Fruit fly (Drosophila melanogaster): Measurements from ENCODE around the gene Doa.

Gene Doa

dm6 chr3R:28913890-28914750 is 26.2 kb downstream of the Doa start (continued):
- TF ChIP-seq Hr38 (GFP tag; optimal IDR thresholded peaks at IDR 0.05): no peak
- peak; percentile 73 for TF ChIP-seq dsx (GFP tag; optimal IDR thresholded peaks at IDR 0.05; ENCODE audit: poor library complexity, severe bottlenecking)
- no peak for TF ChIP-seq cyc (GFP tag; optimal IDR thresholded peaks at IDR 0.05)
- peak; percentile 4 for TF ChIP-seq CG6854 (GFP tag; optimal IDR thresholded peaks at IDR 0.05)
- TF ChIP-seq ss (GFP tag; optimal IDR thresholded peaks at IDR 0.05): peak in 1 of 2 experiments; percentile 69
- peak; percentile 36 for TF ChIP-seq net (GFP tag; optimal IDR thresholded peaks at IDR 0.05)
- TF ChIP-seq Ets21C (GFP tag; optimal IDR thresholded peaks at IDR 0.05): no peak
- no peak for TF ChIP-seq Eip75B (GFP tag; optimal IDR thresholded peaks at IDR 0.05)
- TF ChIP-seq Hr39 (GFP tag; optimal IDR thresholded peaks at IDR 0.05): no peak
- TF ChIP-seq Blimp-1 (GFP tag; optimal IDR thresholded peaks at IDR 0.05): no peak

dm6 chr3R:28922744-28923143 is 34.9 kb downstream of the Doa start, which contains the start of gene CG11828:
Gene CG11828, plus strand, starts transcription at chr3R:28923044.
- TF ChIP-seq cyc (GFP tag; optimal IDR thresholded peaks at IDR 0.05) (no peak), Sox15 (GFP tag; optimal IDR thresholded peaks at IDR 0.05) (no peak), OdsH (GFP tag; optimal IDR thresholded peaks at IDR 0.05) (no peak), Ets96B (tag; optimal IDR thresholded peaks at IDR 0.05) (no peak), achi (GFP tag; optimal IDR thresholded peaks at IDR 0.05) (no peak), CG10669 (GFP tag; optimal IDR thresholded peaks at IDR 0.05) (no peak), dac (GFP tag; optimal IDR thresholded peaks at IDR 0.05) (no peak), fd85E (GFP tag; optimal IDR thresholded peaks at IDR 0.05) (no peak), CG6854 (GFP tag; optimal IDR thresholded peaks at IDR 0.05) (no peak), Met (GFP tag; optimal IDR thresholded peaks at IDR 0.05) (no peak), Gug (GFP tag; IDR thresholded peaks at IDR 0.05) (no peak), CG16779 (tag; optimal IDR thresholded peaks at IDR 0.05) (no peak), Lpt (GFP tag; optimal IDR thresholded peaks at IDR 0.05) (no peak), topi (GFP tag; optimal IDR thresholded peaks at IDR 0.05) (no peak), Sox102F (GFP tag; optimal IDR thresholded peaks at IDR 0.05) (no peak), esn (GFP tag; optimal IDR thresholded peaks at IDR 0.05) (no peak)

- no peak for TF ChIP-seq Sox15 (GFP tag; optimal IDR thresholded peaks at IDR 0.05)
- no peak for TF ChIP-seq CG11762 (GFP tag; optimal IDR thresholded peaks at IDR 0.05; ENCODE audit: insufficient read depth)
- TF ChIP-seq Blimp-1 (GFP tag; optimal IDR thresholded peaks at IDR 0.05): no peak
- no peak for TF ChIP-seq CG8319 (GFP tag; optimal IDR thresholded peaks at IDR 0.05)
- TF ChIP-seq CG16779 (tag; optimal IDR thresholded peaks at IDR 0.05): no peak
- no peak for TF ChIP-seq CG31627 (GFP tag; optimal IDR thresholded peaks at IDR 0.05)
- TF ChIP-seq CG11902 (GFP tag; optimal IDR thresholded peaks at IDR 0.05): no peak
- TF ChIP-seq spab (GFP tag; optimal IDR thresholded peaks at IDR 0.05): no peak
- TF ChIP-seq CG3032 (tag; optimal IDR thresholded peaks at IDR 0.05): no peak
- TF ChIP-seq CG3919 (GFP tag; optimal IDR thresholded peaks at IDR 0.05): no peak
- no peak for TF ChIP-seq ss (GFP tag; optimal IDR thresholded peaks at IDR 0.05)
- TF ChIP-seq CG6854 (GFP tag; optimal IDR thresholded peaks at IDR 0.05): no peak
- no peak for TF ChIP-seq Smox (GFP tag; optimal IDR thresholded peaks at IDR 0.05)
- TF ChIP-seq Gug (GFP tag; IDR thresholded peaks at IDR 0.05): no peak
- TF ChIP-seq fd85E (GFP tag; optimal IDR thresholded peaks at IDR 0.05): no peak
These were observed 63.0 kb downstream of the Doa start for dm6 chr3R:28950859-28951351.

- TF ChIP-seq Smox (GFP tag; optimal IDR thresholded peaks at IDR 0.05): no peak
- TF ChIP-seq Ets21C (GFP tag; optimal IDR thresholded peaks at IDR 0.05): no peak
- TF ChIP-seq esn (GFP tag; optimal IDR thresholded peaks at IDR 0.05): no peak
- TF ChIP-seq Sox15 (GFP tag; optimal IDR thresholded peaks at IDR 0.05): no peak
- TF ChIP-seq CG10631 (GFP tag; optimal IDR thresholded peaks at IDR 0.05): no peak
- no peak for TF ChIP-seq cyc (GFP tag; optimal IDR thresholded peaks at IDR 0.05)
- no peak for TF ChIP-seq topi (GFP tag; optimal IDR thresholded peaks at IDR 0.05)
- TF ChIP-seq CG34406 (GFP tag; optimal IDR thresholded peaks at IDR 0.05): no peak
- TF ChIP-seq Ets96B (tag; optimal IDR thresholded peaks at IDR 0.05): no peak
- no peak for TF ChIP-seq CG11294 (GFP tag; IDR thresholded peaks at IDR 0.05)
- TF ChIP-seq Eip75B (GFP tag; optimal IDR thresholded peaks at IDR 0.05): no peak
- no peak for TF ChIP-seq Sox14 (GFP tag; optimal IDR thresholded peaks at IDR 0.05)
- no peak for TF ChIP-seq CG7368 (GFP tag; optimal IDR thresholded peaks at IDR 0.05)
- TF ChIP-seq fd59A (GFP tag; optimal IDR thresholded peaks at IDR 0.05): no peak
- no peak for TF ChIP-seq Hr4 (GFP tag; optimal IDR thresholded peaks at IDR 0.05)
- TF ChIP-seq pdm3 (GFP tag; optimal IDR thresholded peaks at IDR 0.05): no peak
- TF ChIP-seq CG3919 (GFP tag; optimal IDR thresholded peaks at IDR 0.05): no peak
- no peak for TF ChIP-seq fd85E (GFP tag; optimal IDR thresholded peaks at IDR 0.05)
- TF ChIP-seq CG10669 (GFP tag; optimal IDR thresholded peaks at IDR 0.05): no peak
These were observed 70.8 kb downstream of the Doa start for dm6 chr3R:28958703-28959102.

All from whole organism, prepupa.